Worm (Caenorhabditis elegans): ENCODE measurements around the gene cyn-7.

cyn-7 gene

ce11 chrV:15179757-15180156 lies 7.4 kb downstream of the cyn-7 start, which contains the start of gene T09F5.10:
TSS of gene T09F5.10 (plus strand) at chrV:15180057.
- no peak for TF ChIP-seq hmg-4 (GFP tag; optimal IDR thresholded peaks at IDR 0.05)
- TF ChIP-seq pes-1 (GFP tag; IDR thresholded peaks at IDR 0.05) = no peak
- no peak for TF ChIP-seq tbx-37 (GFP tag; conservative IDR thresholded peaks at IDR 0.05)
- no peak for TF ChIP-seq flt-1 (GFP tag; IDR thresholded peaks at IDR 0.05)
- no peak for TF ChIP-seq tbx-11 (GFP tag; IDR thresholded peaks at IDR 0.05)
- TF ChIP-seq ceh-36 (tag; optimal IDR thresholded peaks at IDR 0.05) = no peak
- TF ChIP-seq ets-7 (tag; optimal IDR thresholded peaks at IDR 0.05) = no peak
- TF ChIP-seq hnd-1 (tag; optimal IDR thresholded peaks at IDR 0.05) = no peak
- no peak for TF ChIP-seq F13C5.2 (tag; optimal IDR thresholded peaks at IDR 0.05)
- no peak for TF ChIP-seq scrt-1 (GFP tag; IDR thresholded peaks at IDR 0.05)
- TF ChIP-seq tra-4 (tag; optimal IDR thresholded peaks at IDR 0.05) = no peak
- TF ChIP-seq ama-1 (optimal IDR thresholded peaks at IDR 0.05) = no peak
- TF ChIP-seq hmbx-1 (tag; optimal IDR thresholded peaks at IDR 0.05) = no peak
- no peak for TF ChIP-seq ceh-13 (GFP tag; optimal IDR thresholded peaks at IDR 0.05)
- no peak for TF ChIP-seq sea-1 (GFP tag; conservative IDR thresholded peaks at IDR 0.05)
- no peak for TF ChIP-seq B0310.2 (tag; optimal IDR thresholded peaks at IDR 0.05)

ce11 chrV:15175459-15175858 lies 11.7 kb downstream of the cyn-7 start, which contains the start of gene clec-47:
TSS of gene clec-47 (plus strand) at chrV:15175759.
- TF ChIP-seq hmg-4 (GFP tag; optimal IDR thresholded peaks at IDR 0.05) (no peak), pes-1 (GFP tag; IDR thresholded peaks at IDR 0.05) (no peak), B0310.2 (tag; optimal IDR thresholded peaks at IDR 0.05) (no peak), flt-1 (GFP tag; IDR thresholded peaks at IDR 0.05) (no peak), ceh-36 (tag; optimal IDR thresholded peaks at IDR 0.05) (no peak), ceh-13 (GFP tag; optimal IDR thresholded peaks at IDR 0.05) (no peak), F13C5.2 (tag; optimal IDR thresholded peaks at IDR 0.05) (no peak)

ce11 chrV:15162697-15163096 lies 24.5 kb downstream of the cyn-7 start, which contains the start of gene srz-11:
TSS of gene srz-11 (plus strand) at chrV:15163082.
- TF ChIP-seq hnd-1 (tag; optimal IDR thresholded peaks at IDR 0.05) = no peak
- TF ChIP-seq pes-1 (GFP tag; IDR thresholded peaks at IDR 0.05) = no peak
- no peak for TF ChIP-seq flt-1 (GFP tag; IDR thresholded peaks at IDR 0.05)
- TF ChIP-seq ceh-36 (tag; optimal IDR thresholded peaks at IDR 0.05) = no peak
- TF ChIP-seq B0310.2 (tag; optimal IDR thresholded peaks at IDR 0.05) = no peak
- no peak for TF ChIP-seq ama-1 (optimal IDR thresholded peaks at IDR 0.05)
- no peak for TF ChIP-seq sea-1 (GFP tag; conservative IDR thresholded peaks at IDR 0.05)
- TF ChIP-seq aly-1 (tag; optimal IDR thresholded peaks at IDR 0.05) = no peak
- TF ChIP-seq ets-7 (tag; optimal IDR thresholded peaks at IDR 0.05) = no peak
- TF ChIP-seq ceh-13 (GFP tag; optimal IDR thresholded peaks at IDR 0.05) = no peak
- no peak for TF ChIP-seq tbx-11 (GFP tag; IDR thresholded peaks at IDR 0.05)
- TF ChIP-seq tra-4 (tag; optimal IDR thresholded peaks at IDR 0.05) = no peak
- TF ChIP-seq tbx-37 (GFP tag; conservative IDR thresholded peaks at IDR 0.05) = no peak
- no peak for TF ChIP-seq hmbx-1 (tag; optimal IDR thresholded peaks at IDR 0.05)
- no peak for TF ChIP-seq scrt-1 (GFP tag; IDR thresholded peaks at IDR 0.05)

- no peak for TF ChIP-seq ets-7 (tag; optimal IDR thresholded peaks at IDR 0.05)
- TF ChIP-seq ceh-36 (tag; optimal IDR thresholded peaks at IDR 0.05) = no peak
- no peak for TF ChIP-seq hmg-4 (GFP tag; optimal IDR thresholded peaks at IDR 0.05)
- TF ChIP-seq flt-1 (GFP tag; IDR thresholded peaks at IDR 0.05) = no peak
- no peak for TF ChIP-seq ceh-13 (GFP tag; optimal IDR thresholded peaks at IDR 0.05)
- no peak for TF ChIP-seq B0310.2 (tag; optimal IDR thresholded peaks at IDR 0.05)
- TF ChIP-seq hmbx-1 (tag; optimal IDR thresholded peaks at IDR 0.05) = no peak
- TF ChIP-seq aly-1 (tag; optimal IDR thresholded peaks at IDR 0.05) = no peak
- TF ChIP-seq F13C5.2 (tag; optimal IDR thresholded peaks at IDR 0.05) = no peak
- no peak for TF ChIP-seq scrt-1 (GFP tag; IDR thresholded peaks at IDR 0.05)
- no peak for TF ChIP-seq tra-4 (tag; optimal IDR thresholded peaks at IDR 0.05)
- no peak for TF ChIP-seq ama-1 (optimal IDR thresholded peaks at IDR 0.05)
- no peak for TF ChIP-seq tbx-11 (GFP tag; IDR thresholded peaks at IDR 0.05)
- TF ChIP-seq tbx-37 (GFP tag; conservative IDR thresholded peaks at IDR 0.05) = no peak
- no peak for TF ChIP-seq pes-1 (GFP tag; IDR thresholded peaks at IDR 0.05)
- TF ChIP-seq sea-1 (GFP tag; conservative IDR thresholded peaks at IDR 0.05) = no peak
- no peak for TF ChIP-seq hnd-1 (tag; optimal IDR thresholded peaks at IDR 0.05)
These were observed 28.5 kb downstream of the cyn-7 start, which contains the start of gene str-45 for ce11 chrV:15158691-15159090. TSS of gene str-45 (plus strand) at chrV:15158991.

- TF ChIP-seq sea-1 (GFP tag; conservative IDR thresholded peaks at IDR 0.05) = no peak
- TF ChIP-seq pes-1 (GFP tag; IDR thresholded peaks at IDR 0.05) = no peak
- TF ChIP-seq ceh-36 (tag; optimal IDR thresholded peaks at IDR 0.05) = no peak
These were observed 30.7 kb downstream of the cyn-7 start for ce11 chrV:15156504-15156903.

- TF ChIP-seq hmbx-1 (tag; optimal IDR thresholded peaks at IDR 0.05) (no peak), ceh-36 (tag; optimal IDR thresholded peaks at IDR 0.05) (no peak), tbx-37 (GFP tag; conservative IDR thresholded peaks at IDR 0.05) (no peak), B0310.2 (tag; optimal IDR thresholded peaks at IDR 0.05) (no peak), sea-1 (GFP tag; conservative IDR thresholded peaks at IDR 0.05) (no peak), pes-1 (GFP tag; IDR thresholded peaks at IDR 0.05) (no peak), ama-1 (optimal IDR thresholded peaks at IDR 0.05) (no peak), flt-1 (GFP tag; IDR thresholded peaks at IDR 0.05) (no peak), hnd-1 (tag; optimal IDR thresholded peaks at IDR 0.05) (no peak), ceh-13 (GFP tag; optimal IDR thresholded peaks at IDR 0.05) (no peak), ets-7 (tag; optimal IDR thresholded peaks at IDR 0.05) (no peak), aly-1 (tag; optimal IDR thresholded peaks at IDR 0.05) (no peak), scrt-1 (GFP tag; IDR thresholded peaks at IDR 0.05) (no peak), tbx-11 (GFP tag; IDR thresholded peaks at IDR 0.05) (no peak)
These were observed 33.9 kb downstream of the cyn-7 start, which contains the start of gene srh-55 for ce11 chrV:15153277-15153676. TSS of gene srh-55 (plus strand) at chrV:15153577.

ce11 chrV:15152010-15152409 lies 35.2 kb downstream of the cyn-7 start:
- TF ChIP-seq hnd-1 (tag; optimal IDR thresholded peaks at IDR 0.05) = no peak
- TF ChIP-seq tra-4 (tag; optimal IDR thresholded peaks at IDR 0.05) = no peak

ce11 chrV:15150661-15151060 lies 36.5 kb downstream of the cyn-7 start, which contains the start of gene T09F5.2:
TSS of gene T09F5.2 (plus strand) at chrV:15150961.
- TF ChIP-seq sea-1 (GFP tag; conservative IDR thresholded peaks at IDR 0.05) = no peak
- no peak for TF ChIP-seq hmbx-1 (tag; optimal IDR thresholded peaks at IDR 0.05)
- TF ChIP-seq tra-4 (tag; optimal IDR thresholded peaks at IDR 0.05) = no peak
- no peak for TF ChIP-seq ceh-13 (GFP tag; optimal IDR thresholded peaks at IDR 0.05)
- TF ChIP-seq ama-1 (optimal IDR thresholded peaks at IDR 0.05) = no peak
- TF ChIP-seq scrt-1 (GFP tag; IDR thresholded peaks at IDR 0.05) = no peak
- no peak for TF ChIP-seq tbx-37 (GFP tag; conservative IDR thresholded peaks at IDR 0.05)
- no peak for TF ChIP-seq pes-1 (GFP tag; IDR thresholded peaks at IDR 0.05)
